Fruit fly (Drosophila melanogaster) whole organism, embryonic: ENCODE data around the gene CG17996.

Experiments used
- Antp ChIP-seq: fragments of 200-800 bp; sonication (Bioruptor generic); optimal IDR thresholded peaks from 3 replicates; lab custom pipeline; 2016; ENCODE audit warnings: missing biosample characterization, missing genetic modification characterization
- Awh ChIP-seq: fragments of 200-800 bp; sonication (Bioruptor generic); IDR thresholded peaks from 2 replicates; pipeline ENCODE4, ENCODE4 v1.3.6; 2022; ENCODE audit warnings: missing biosample characterization, missing genetic modification characterization
- CG10959 ChIP-seq: fragments of 200-800 bp; sonication (Bioruptor generic); IDR thresholded peaks from 2 replicates; pipeline ENCODE4 v1.3.6; 2022; ENCODE audit warnings: missing biosample characterization, missing genetic modification characterization
- CG10979 ChIP-seq: fragments of 200-800 bp; sonication (Bioruptor generic); optimal IDR thresholded peaks from 2 replicates; lab custom pipeline; 2018; ENCODE audit warnings: missing biosample characterization, mild to moderate bottlenecking, missing genetic modification characterization, moderate library complexity
- CG11085 ChIP-seq: fragments of 200-800 bp; sonication (Bioruptor generic); IDR thresholded peaks from 2 replicates; pipeline ENCODE4 v1.3.6; 2022; ENCODE audit warnings: missing biosample characterization, missing genetic modification characterization
- CG11504 ChIP-seq: fragments of 200-800 bp; sonication (Bioruptor generic); optimal IDR thresholded peaks from 3 replicates; lab custom pipeline; 2019; ENCODE audit warnings: missing biosample characterization, mild to moderate bottlenecking, missing genetic modification characterization, moderate library complexity
- CG12155 ChIP-seq: fragments of 200-800 bp; sonication (Bioruptor generic); optimal IDR thresholded peaks from 3 replicates; lab custom pipeline; 2016; ENCODE audit warnings: missing biosample characterization, missing genetic modification characterization
- CG12299 ChIP-seq: fragments of 200-800 bp; sonication (Bioruptor generic); optimal IDR thresholded peaks from 2 replicates; lab custom pipeline; 2018; ENCODE audit warnings: missing biosample characterization, mild to moderate bottlenecking, missing genetic modification characterization
- CG14441 ChIP-seq: fragments of 200-800 bp; sonication (Bioruptor generic); IDR thresholded peaks from 2 replicates; pipeline ENCODE4 v1.3.6; 2022; ENCODE audit warnings: missing biosample characterization, missing genetic modification characterization
- CG15269 ChIP-seq: fragments of 200-800 bp; sonication (Bioruptor generic); optimal IDR thresholded peaks from 2 replicates; lab custom pipeline; 2018; ENCODE audit warnings: missing biosample characterization, mild to moderate bottlenecking, missing genetic modification characterization, moderate library complexity
- CG17186 ChIP-seq: fragments of 200-800 bp; sonication (Bioruptor generic); optimal IDR thresholded peaks from 3 replicates; lab custom pipeline; 2017; ENCODE audit warnings: missing biosample characterization, missing genetic modification reagents, missing genetic modification characterization
- CG18619 ChIP-seq: fragments of 200-800 bp; sonication (Bioruptor generic); optimal IDR thresholded peaks from 3 replicates; lab custom pipeline; 2017; ENCODE audit warnings: missing biosample characterization, mild to moderate bottlenecking, missing genetic modification characterization
- CG2120 ChIP-seq: fragments of 200-800 bp; sonication (Bioruptor generic); optimal IDR thresholded peaks from 3 replicates; lab custom pipeline; 2016; ENCODE audit warnings: missing biosample characterization, missing genetic modification characterization
- CG31365 ChIP-seq: fragments of 200-800 bp; sonication (Bioruptor generic); optimal IDR thresholded peaks from 2 replicates; lab custom pipeline; 2018; ENCODE audit warnings: missing biosample characterization, mild to moderate bottlenecking, missing genetic modification characterization
- CG4404 ChIP-seq: fragments of 200-800 bp; sonication (Bioruptor generic); IDR thresholded peaks from 2 replicates; pipeline ENCODE4 v1.3.6; 2022; ENCODE audit warnings: missing biosample characterization, missing genetic modification characterization
- CG6813 ChIP-seq: fragments of 200-800 bp; sonication (Bioruptor generic); optimal IDR thresholded peaks from 2 replicates; lab custom pipeline; 2017; ENCODE audit warnings: missing biosample characterization, missing genetic modification characterization, mild to moderate bottlenecking, moderate library complexity, missing genetic modification reagents
- CG7745 ChIP-seq: fragments of 200-800 bp; sonication (Bioruptor generic); optimal IDR thresholded peaks from 2 replicates; lab custom pipeline; 2018; ENCODE audit warnings: missing biosample characterization, mild to moderate bottlenecking, missing genetic modification characterization, moderate library complexity
- CG8765 ChIP-seq: fragments of 200-800 bp; sonication (Bioruptor generic); IDR thresholded peaks from 2 replicates; pipeline ENCODE4 v1.3.6; 2022; ENCODE audit warnings: missing biosample characterization, missing genetic modification characterization
- CTCF ChIP-seq: fragments of 200-800 bp; sonication (Bioruptor generic); optimal IDR thresholded peaks from 2 replicates; lab custom pipeline; 2017; ENCODE audit warnings: missing biosample characterization, mild to moderate bottlenecking, missing genetic modification characterization, moderate library complexity
- HmgZ ChIP-seq: fragments of 200-800 bp; sonication (Bioruptor generic); optimal IDR thresholded peaks from 2 replicates; lab custom pipeline; 2018; ENCODE audit warnings: missing biosample characterization, mild to moderate bottlenecking, missing genetic modification characterization
- Lhr ChIP-seq: fragments of 200-800 bp; sonication (Bioruptor generic); optimal IDR thresholded peaks from 3 replicates; lab custom pipeline; 2017; ENCODE audit warnings: mild to moderate bottlenecking, missing biosample characterization, missing genetic modification reagents, missing genetic modification characterization
- Optix ChIP-seq: fragments of 200-800 bp; sonication (Bioruptor generic); IDR thresholded peaks from 3 replicates; pipeline ENCODE4 v1.3.6; 2022; ENCODE audit warnings: missing biosample characterization, missing genetic modification characterization
- Rx ChIP-seq: fragments of 200-800 bp; sonication (Bioruptor generic); IDR thresholded peaks from 2 replicates; pipeline ENCODE4 v1.3.6; 2022; ENCODE audit warnings: missing biosample characterization, missing genetic modification characterization
- TFAM ChIP-seq: fragments of 200-800 bp; sonication (Bioruptor generic); optimal IDR thresholded peaks from 2 replicates; lab custom pipeline; 2017; ENCODE audit warnings: missing biosample characterization, missing genetic modification characterization, inconsistent platforms
- Taf1 ChIP-seq: fragments of 200-800 bp; sonication (Bioruptor generic); IDR thresholded peaks from 2 replicates; pipeline ENCODE4 v1.3.6; 2022; ENCODE audit warnings: missing biosample characterization, missing genetic modification characterization
- Trl ChIP-seq, 3 experiments: fragments of >200 bp in 2 of 3; fragments of 200-800 bp in 1 of 3; sonication (Bioruptor generic) in 1 of 3; optimal IDR thresholded peaks; 2 replicates in 1 of 3; 3 replicates in 2 of 3; lab custom pipeline; 2016 to 2017; ENCODE audit warnings: missing biosample characterization in 1 of 3, missing genetic modification characterization in 1 of 3
- ac ChIP-seq: fragments of 200-800 bp; sonication (Bioruptor generic); optimal IDR thresholded peaks from 3 replicates; lab custom pipeline; 2017; ENCODE audit warnings: missing biosample characterization, mild to moderate bottlenecking, missing genetic modification characterization
- aop ChIP-seq: fragments of 200-800 bp; sonication (Bioruptor generic); IDR thresholded peaks from 2 replicates; pipeline ENCODE4 v1.3.6; 2022; ENCODE audit warnings: missing biosample characterization, missing genetic modification characterization
- ara ChIP-seq: fragments of 200-800 bp; sonication (Bioruptor generic); IDR thresholded peaks from 2 replicates; pipeline ENCODE4 v1.3.6; 2022; ENCODE audit warnings: missing biosample characterization, missing genetic modification characterization
- az2 ChIP-seq: fragments of 200-800 bp; sonication (Bioruptor generic); optimal IDR thresholded peaks from 3 replicates; lab custom pipeline; 2016; ENCODE audit warnings: missing biosample characterization, missing genetic modification characterization
- chm ChIP-seq: fragments of 200-800 bp; sonication (Bioruptor generic); IDR thresholded peaks from 2 replicates; pipeline ENCODE4 v1.3.6; 2022; ENCODE audit warnings: missing biosample characterization, missing genetic modification characterization
- cwo ChIP-seq: fragments of 200-800 bp; sonication (Bioruptor generic); optimal IDR thresholded peaks from 3 replicates; lab custom pipeline; 2017; ENCODE audit warnings: missing biosample characterization, missing genetic modification characterization, mild to moderate bottlenecking, moderate library complexity, missing genetic modification reagents
- da ChIP-seq: fragments of 200-800 bp; sonication (Bioruptor generic); optimal IDR thresholded peaks from 2 replicates; lab custom pipeline; 2016; ENCODE audit warnings: missing biosample characterization, missing genetic modification characterization
- dm ChIP-seq: fragments of 200-800 bp; sonication (Bioruptor generic); optimal IDR thresholded peaks from 3 replicates; lab custom pipeline; 2016; ENCODE audit warnings: missing biosample characterization, missing genetic modification characterization
- ems ChIP-seq: fragments of 200-800 bp; sonication (Bioruptor generic); optimal IDR thresholded peaks from 3 replicates; lab custom pipeline; 2016; ENCODE audit warnings: missing biosample characterization, missing genetic modification characterization
- fd64A ChIP-seq: fragments of 200-800 bp; sonication (Bioruptor generic); optimal IDR thresholded peaks from 3 replicates; lab custom pipeline; 2018; ENCODE audit warnings: missing biosample characterization, mild to moderate bottlenecking, missing genetic modification characterization
- gce ChIP-seq: fragments of 200-800 bp; sonication (Bioruptor generic); IDR thresholded peaks from 3 replicates; pipeline ENCODE4 v1.3.6; 2022; ENCODE audit warnings: missing biosample characterization, missing genetic modification characterization
- gem ChIP-seq: fragments of 200-800 bp; sonication (Bioruptor generic); optimal IDR thresholded peaks from 2 replicates; lab custom pipeline; 2019; ENCODE audit warnings: missing biosample characterization, mild to moderate bottlenecking, missing genetic modification characterization, moderate library complexity
- gsb ChIP-seq: fragments of 200-800 bp; sonication (Bioruptor generic); IDR thresholded peaks from 2 replicates; pipeline ENCODE4 v1.3.6; 2022; ENCODE audit warnings: missing biosample characterization, missing genetic modification characterization
- ham ChIP-seq: fragments of 200-800 bp; sonication (Bioruptor generic); IDR thresholded peaks from 2 replicates; pipeline ENCODE4 v1.3.6; 2022; ENCODE audit warnings: missing biosample characterization, missing genetic modification characterization
- insv ChIP-seq, 2 experiments: fragments of 200-800 bp; sonication (Bioruptor generic); optimal IDR thresholded peaks; 3 replicates each; lab custom pipeline; 2016 to 2018; ENCODE audit warnings: missing biosample characterization in 2 of 2, missing genetic modification characterization in 2 of 2
- nmo ChIP-seq: fragments of 200-800 bp; sonication (Bioruptor generic); optimal IDR thresholded peaks from 2 replicates; lab custom pipeline; 2018; ENCODE audit warnings: missing biosample characterization, mild to moderate bottlenecking, missing genetic modification characterization, moderate library complexity
- pnt ChIP-seq: fragments of 200-800 bp; sonication (Bioruptor generic); optimal IDR thresholded peaks from 3 replicates; lab custom pipeline; 2016; ENCODE audit warnings: missing biosample characterization, missing genetic modification characterization
- scrt ChIP-seq: fragments of 200-800 bp; sonication (Bioruptor generic); optimal IDR thresholded peaks from 2 replicates; lab custom pipeline; 2018; ENCODE audit warnings: missing biosample characterization, mild to moderate bottlenecking, missing genetic modification characterization, moderate library complexity
- sisA ChIP-seq: fragments of 200-800 bp; sonication (Bioruptor generic); IDR thresholded peaks from 2 replicates; pipeline ENCODE4 v1.3.6; 2022; ENCODE audit warnings: missing biosample characterization, missing genetic modification characterization
- toy ChIP-seq: fragments of 200-800 bp; sonication (Bioruptor generic); IDR thresholded peaks from 2 replicates; pipeline ENCODE4 v1.3.6; 2022; ENCODE audit warnings: missing biosample characterization, missing genetic modification characterization
- trem ChIP-seq: fragments of 200-800 bp; optimal IDR thresholded peaks from 3 replicates; lab custom pipeline; 2019; ENCODE audit warnings: missing biosample characterization, mild to moderate bottlenecking, missing genetic modification characterization, moderate library complexity
- tup ChIP-seq: fragments of 200-800 bp; sonication (Bioruptor generic); optimal IDR thresholded peaks from 2 replicates; lab custom pipeline; 2016; ENCODE audit warnings: missing biosample characterization, mild to moderate bottlenecking, missing genetic modification characterization, moderate library complexity
- zfh2 ChIP-seq: fragments of 200-800 bp; sonication (Bioruptor generic); optimal IDR thresholded peaks from 2 replicates; lab custom pipeline; 2016; ENCODE audit warnings: missing biosample characterization, missing genetic modification characterization

CG17996 gene

DNA sequence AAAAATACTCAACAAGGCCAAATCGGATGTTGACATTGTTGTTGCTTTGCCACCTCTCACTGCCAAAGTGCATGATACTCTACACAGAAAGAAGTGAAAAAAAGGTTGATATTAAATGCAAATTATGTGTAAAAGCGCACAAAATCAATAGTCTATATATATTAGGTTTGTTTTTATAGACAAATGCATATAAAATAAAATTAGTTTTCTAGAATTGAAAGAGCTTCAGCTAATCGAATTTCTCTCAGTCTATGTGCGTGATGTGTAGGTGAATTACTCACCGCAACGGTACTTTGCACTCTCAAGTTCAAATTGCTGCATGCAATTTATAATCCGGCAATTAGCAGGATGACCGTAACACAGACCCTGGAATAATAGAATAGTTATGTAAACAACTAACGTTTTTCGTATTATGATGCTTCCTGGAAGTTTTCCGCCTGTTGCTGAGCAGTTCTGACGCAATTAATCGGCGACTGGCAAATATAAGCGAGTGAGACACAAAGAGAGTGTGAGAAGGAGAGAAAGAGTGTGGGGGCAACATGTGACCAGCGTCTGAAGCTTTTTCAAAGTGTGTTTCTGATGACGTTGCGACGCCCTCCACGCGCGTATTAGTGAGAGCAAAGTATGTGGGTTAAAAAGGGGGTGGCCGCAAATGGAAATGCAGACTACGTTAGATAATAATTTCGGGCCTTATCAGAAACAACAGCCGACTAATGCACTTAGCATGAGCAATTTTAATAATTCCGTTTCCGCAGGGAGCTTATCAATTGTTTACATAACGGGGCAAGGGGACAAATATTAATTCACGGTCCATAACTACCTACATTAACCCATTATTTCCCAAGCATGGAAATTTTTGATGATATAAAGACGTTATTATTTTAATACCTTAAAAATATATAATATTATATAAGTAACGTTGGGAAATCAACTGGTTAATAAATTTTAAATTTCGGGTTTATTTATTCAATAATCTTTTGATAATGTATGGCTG lies 9.8 kb downstream of the CG17996 start (continued):
- TF ChIP-seq CG31365 (tag; lab: Kevin White, UChicago) (peak; percentile 46), aop (GFP tag; lab: Robert Waterston, UW) (peak; percentile 83), fd64A (GFP tag; lab: Kevin White, UChicago) (peak; percentile 77), CG7745 (tag; lab: Kevin White, UChicago) (peak; percentile 7), scrt (GFP tag; lab: Kevin White, UChicago) (peak; percentile 84), pnt (peak; percentile 80), dm (GFP tag; lab: Kevin White, UChicago) (peak; percentile 21), az2 (peak; percentile 79), CG2120 (peak; percentile 83), Rx (GFP tag; lab: Robert Waterston, UW) (peak; percentile 91), CG6813 (GFP tag; lab: Kevin White, UChicago) (peak; percentile 83), Optix (GFP tag; lab: Robert Waterston, UW) (peak; percentile 75), CG10959 (peak; percentile 93), CG12155 (GFP tag; lab: Kevin White, UChicago) (peak; percentile 79), nmo (GFP tag; lab: Kevin White, UChicago) (peak; percentile 95), sisA (GFP tag; lab: Robert Waterston, UW) (peak; percentile 91), tup (GFP tag; lab: Kevin White, UChicago) (peak; percentile 62), trem (tag; lab: Kevin White, UChicago) (peak; percentile 91), TFAM (GFP tag; lab: Kevin White, UChicago) (peak; percentile 64), CG18619 (GFP tag; lab: Kevin White, UChicago) (peak; percentile 84), Awh (GFP tag; lab: Robert Waterston, UW) (peak; percentile 98), toy (peak; percentile 90), HmgZ (tag; lab: Kevin White, UChicago) (peak; percentile 75), zfh2 (GFP tag; lab: Kevin White, UChicago) (peak; percentile 39), Taf1 (peak; percentile 86), gem (peak; percentile 92), CG12299 (peak; percentile 78), ara (peak; percentile 96), chm (GFP tag; lab: Robert Waterston, UW) (peak; percentile 94), ham (GFP tag; lab: Robert Waterston, UW) (no peak; the same call in 1 of the 2 replicates), Antp (GFP tag; lab: Kevin White, UChicago) (peak; percentile 61), CG10979 (tag; lab: Kevin White, UChicago) (peak; percentile 90), Lhr (GFP tag; lab: Kevin White, UChicago) (peak; percentile 68), CG4404 (GFP tag; lab: Robert Waterston, UW) (peak; percentile 92), cwo (GFP tag; lab: Kevin White, UChicago) (peak; percentile 86), gsb (GFP tag; lab: Robert Waterston, UW) (peak; percentile 86), insv (GFP tag; optimal IDR thresholded peaks at IDR 0.05; lab: Kevin White, UChicago) (peak in 1 of 2 experiments; percentile 52), ems (GFP tag; lab: Kevin White, UChicago) (peak; percentile 78), CG14441 (GFP tag; lab: Robert Waterston, UW) (peak; percentile 97), CTCF (GFP tag; lab: Kevin White, UChicago) (peak; percentile 57), CG11085 (GFP tag; lab: Robert Waterston, UW) (peak; percentile 89), CG15269 (tag; lab: Kevin White, UChicago) (peak; percentile 93), da (peak; percentile 67), Trl (optimal IDR thresholded peaks at IDR 0.05; lab: Kevin White, UChicago) (peak; percentile 28 to 33), Trl (GFP tag; optimal IDR thresholded peaks at IDR 0.05; lab: Kevin White, UChicago) (peak; percentile 76), CG17186 (GFP tag; lab: Kevin White, UChicago) (peak; percentile 58), CG8765 (peak; percentile 91), gce (GFP tag; lab: Robert Waterston, UW) (peak; percentile 92), ac (GFP tag; lab: Kevin White, UChicago) (no peak), CG11504 (tag; lab: Kevin White, UChicago) (peak; percentile 89)
